Fruit fly (Drosophila melanogaster) whole organism, prepupa: Measurements from ENCODE around the gene Ube4B.

Experiments used
- Blimp-1 ChIP-seq: fragments of 200-800 bp; sonication (Bioruptor generic); optimal IDR thresholded peaks from 3 replicates; lab custom pipeline; 2017; ENCODE audit warnings: missing biosample characterization, missing genetic modification characterization, mild to moderate bottlenecking, moderate library complexity, missing genetic modification reagents
- CG11294 ChIP-seq: fragments of 200-800 bp; sonication (Bioruptor generic); IDR thresholded peaks from 2 replicates; pipeline ENCODE4 v1.3.6; 2022; ENCODE audit warnings: missing biosample characterization, missing genetic modification characterization
- CG11762 ChIP-seq: fragments of 200-800 bp; sonication (Bioruptor generic); optimal IDR thresholded peaks from 3 replicates; lab custom pipeline; 2016; ENCODE audit warnings: missing biosample characterization, missing genetic modification characterization; ENCODE audit not compliant: insufficient read depth
- CG11902 ChIP-seq: fragments of 200-800 bp; sonication (Bioruptor generic); optimal IDR thresholded peaks from 3 replicates; lab custom pipeline; 2016; ENCODE audit warnings: missing biosample characterization, missing genetic modification characterization
- CG1621 ChIP-seq: fragments of 200-800 bp; sonication (Bioruptor generic); optimal IDR thresholded peaks from 3 replicates; lab custom pipeline; 2018; ENCODE audit warnings: missing biosample characterization, mild to moderate bottlenecking, missing genetic modification characterization
- CG16779 ChIP-seq: fragments of 200-800 bp; sonication (Bioruptor generic); optimal IDR thresholded peaks from 3 replicates; lab custom pipeline; 2017; ENCODE audit warnings: missing biosample characterization, mild to moderate bottlenecking, missing genetic modification characterization
- CG3032 ChIP-seq: fragments of 200-800 bp; optimal IDR thresholded peaks from 2 replicates; lab custom pipeline; 2019; ENCODE audit warnings: missing biosample characterization, mild to moderate bottlenecking, missing genetic modification characterization, moderate library complexity
- CG34406 ChIP-seq: fragments of 200-800 bp; sonication (Bioruptor generic); optimal IDR thresholded peaks from 3 replicates; lab custom pipeline; 2016; ENCODE audit warnings: missing biosample characterization, missing genetic modification characterization
- CG3919 ChIP-seq: fragments of 200-800 bp; sonication (Bioruptor generic); optimal IDR thresholded peaks from 3 replicates; lab custom pipeline; 2016; ENCODE audit warnings: missing biosample characterization, missing genetic modification characterization
- CG6163 ChIP-seq: fragments of 200-800 bp; sonication (Bioruptor generic); IDR thresholded peaks from 3 replicates; pipeline ENCODE4 v1.3.6; 2022; ENCODE audit warnings: missing biosample characterization, missing genetic modification characterization
- CG6276 ChIP-seq: fragments of 200-800 bp; sonication (Bioruptor generic); optimal IDR thresholded peaks from 2 replicates; lab custom pipeline; 2017; ENCODE audit warnings: missing biosample characterization, mild to moderate bottlenecking, missing genetic modification characterization
- CG6854 ChIP-seq: fragments of 200-800 bp; sonication (Bioruptor generic); optimal IDR thresholded peaks from 2 replicates; lab custom pipeline; 2017; ENCODE audit warnings: missing biosample characterization, mild to moderate bottlenecking, missing genetic modification characterization
- CG8119 ChIP-seq: fragments of 200-800 bp; sonication (Bioruptor generic); IDR thresholded peaks from 3 replicates; pipeline ENCODE4 v1.3.6; 2022; ENCODE audit warnings: missing biosample characterization, missing genetic modification characterization
- CG8319 ChIP-seq: fragments of 200-800 bp; sonication (Bioruptor generic); optimal IDR thresholded peaks from 3 replicates; lab custom pipeline; 2016; ENCODE audit warnings: missing biosample characterization, missing genetic modification characterization
- CG8632 ChIP-seq: fragments of 200-800 bp; sonication (Bioruptor generic); optimal IDR thresholded peaks from 3 replicates; lab custom pipeline; 2016; ENCODE audit warnings: missing biosample characterization, missing genetic modification characterization
- CG9139 ChIP-seq: fragments of 200-800 bp; sonication (Bioruptor generic); optimal IDR thresholded peaks from 3 replicates; lab custom pipeline; 2017; ENCODE audit warnings: missing biosample characterization, mild to moderate bottlenecking, missing genetic modification characterization
- Eip75B ChIP-seq: fragments of 200-800 bp; sonication (Bioruptor generic); optimal IDR thresholded peaks from 3 replicates; lab custom pipeline; 2016; ENCODE audit warnings: missing biosample characterization, missing genetic modification characterization
- Eip93F ChIP-seq: fragments of 200-800 bp; sonication (Bioruptor generic); optimal IDR thresholded peaks from 2 replicates; lab custom pipeline; 2016; ENCODE audit warnings: missing biosample characterization, mild to moderate bottlenecking, missing genetic modification characterization
- Gug ChIP-seq: fragments of 200-800 bp; sonication (Bioruptor generic); IDR thresholded peaks from 2 replicates; pipeline ENCODE4 v1.3.6; 2022; ENCODE audit warnings: missing biosample characterization, missing genetic modification characterization
- Hr38 ChIP-seq: sonication (Bioruptor generic); optimal IDR thresholded peaks from 2 replicates; lab custom pipeline; 2016; ENCODE audit warnings: missing biosample characterization, missing genetic modification characterization
- Lpt ChIP-seq: fragments of 200-800 bp; sonication (Bioruptor generic); optimal IDR thresholded peaks from 3 replicates; lab custom pipeline; 2016; ENCODE audit warnings: missing biosample characterization, missing genetic modification characterization
- OdsH ChIP-seq: fragments of 200-800 bp; sonication (Bioruptor generic); optimal IDR thresholded peaks from 3 replicates; lab custom pipeline; 2016; ENCODE audit warnings: missing biosample characterization, missing genetic modification characterization
- Smox ChIP-seq: fragments of 200-800 bp; sonication (Bioruptor generic); optimal IDR thresholded peaks from 3 replicates; lab custom pipeline; 2016; ENCODE audit warnings: missing biosample characterization, missing genetic modification characterization
- Sox102F ChIP-seq: fragments of 200-800 bp; sonication (Bioruptor generic); optimal IDR thresholded peaks from 2 replicates; lab custom pipeline; 2016; ENCODE audit warnings: missing biosample characterization, mild to moderate bottlenecking, missing genetic modification characterization
- Sox14 ChIP-seq: fragments of 200-800 bp; sonication (Bioruptor generic); optimal IDR thresholded peaks from 3 replicates; lab custom pipeline; 2016; ENCODE audit warnings: missing biosample characterization, missing genetic modification characterization
- Sox15 ChIP-seq: fragments of 200-800 bp; sonication (Bioruptor generic); optimal IDR thresholded peaks from 3 replicates; lab custom pipeline; 2016; ENCODE audit warnings: missing biosample characterization, missing genetic modification characterization
- achi ChIP-seq: fragments of 200-800 bp; sonication (Bioruptor generic); optimal IDR thresholded peaks from 3 replicates; lab custom pipeline; 2016; ENCODE audit warnings: missing biosample characterization, missing genetic modification characterization
- acj6 ChIP-seq: fragments of 200-800 bp; sonication (Bioruptor generic); optimal IDR thresholded peaks from 3 replicates; lab custom pipeline; 2016; ENCODE audit warnings: missing biosample characterization, missing genetic modification characterization
- cyc ChIP-seq: fragments of 200-800 bp; sonication (Bioruptor generic); optimal IDR thresholded peaks from 3 replicates; lab custom pipeline; 2016; ENCODE audit warnings: missing biosample characterization, missing genetic modification characterization
- dac ChIP-seq: fragments of 200-800 bp; sonication (Bioruptor generic); optimal IDR thresholded peaks from 2 replicates; lab custom pipeline; 2017; ENCODE audit warnings: missing biosample characterization, mild to moderate bottlenecking, missing genetic modification characterization
- dsx ChIP-seq: fragments of 200-800 bp; optimal IDR thresholded peaks from 3 replicates; lab custom pipeline; 2019; ENCODE audit warnings: missing biosample characterization, mild to moderate bottlenecking, missing genetic modification characterization, moderate library complexity; ENCODE audit not compliant: poor library complexity, severe bottlenecking
- esn ChIP-seq: fragments of 200-800 bp; sonication (Bioruptor generic); optimal IDR thresholded peaks from 2 replicates; lab custom pipeline; 2016; ENCODE audit warnings: missing biosample characterization, mild to moderate bottlenecking, missing genetic modification characterization, moderate library complexity
- fd59A ChIP-seq: fragments of 200-800 bp; sonication (Bioruptor generic); optimal IDR thresholded peaks from 2 replicates; lab custom pipeline; 2017; ENCODE audit warnings: missing biosample characterization, mild to moderate bottlenecking, missing genetic modification characterization, missing genetic modification reagents
- fd85E ChIP-seq: fragments of 200-800 bp; sonication (Bioruptor generic); optimal IDR thresholded peaks from 3 replicates; lab custom pipeline; 2016; ENCODE audit warnings: missing biosample characterization, missing genetic modification characterization
- fkh ChIP-seq: fragments of 200-800 bp; sonication (Bioruptor generic); optimal IDR thresholded peaks from 3 replicates; lab custom pipeline; 2017; ENCODE audit warnings: missing biosample characterization, mild to moderate bottlenecking, missing genetic modification characterization, moderate library complexity
- lz ChIP-seq: fragments of 200-800 bp; sonication (Bioruptor generic); optimal IDR thresholded peaks from 3 replicates; lab custom pipeline; 2016; ENCODE audit warnings: missing biosample characterization, missing genetic modification characterization
- net ChIP-seq: fragments of 200-800 bp; sonication (Bioruptor generic); optimal IDR thresholded peaks from 3 replicates; lab custom pipeline; 2016; ENCODE audit warnings: missing biosample characterization, missing genetic modification characterization
- pdm3 ChIP-seq: fragments of 200-800 bp; sonication (Bioruptor generic); optimal IDR thresholded peaks from 3 replicates; lab custom pipeline; 2016; ENCODE audit warnings: missing biosample characterization, missing genetic modification characterization
- salr ChIP-seq, 2 experiments: fragments of 200-800 bp; sonication (Bioruptor generic); optimal IDR thresholded peaks; 3 replicates each; lab custom pipeline; 2016 to 2018; ENCODE audit warnings: missing biosample characterization in 2 of 2, missing genetic modification characterization in 2 of 2, mild to moderate bottlenecking in 1 of 2
- spab ChIP-seq: fragments of 200-800 bp; sonication (Bioruptor generic); optimal IDR thresholded peaks from 2 replicates; lab custom pipeline; 2017; ENCODE audit warnings: missing biosample characterization, mild to moderate bottlenecking, missing genetic modification characterization, missing genetic modification reagents
- ss ChIP-seq, 2 experiments: fragments of 200-800 bp; sonication (Bioruptor generic); optimal IDR thresholded peaks; 2 replicates in 1 of 2; 3 replicates in 1 of 2; lab custom pipeline; 2017 to 2018; ENCODE audit warnings: mild to moderate bottlenecking in 2 of 2, missing biosample characterization in 2 of 2, missing genetic modification characterization in 2 of 2, moderate library complexity in 1 of 2
- svp ChIP-seq: fragments of 200-800 bp; sonication (Bioruptor generic); peaks from one replicate; lab custom pipeline; 2016; ENCODE audit warnings: missing biosample characterization, missing genetic modification characterization
- topi ChIP-seq: fragments of 200-800 bp; sonication (Bioruptor generic); optimal IDR thresholded peaks from 3 replicates; lab custom pipeline; 2016; ENCODE audit warnings: missing biosample characterization, missing genetic modification characterization
- vri ChIP-seq: fragments of 200-800 bp; sonication (Bioruptor generic); optimal IDR thresholded peaks from 3 replicates; lab custom pipeline; 2016; ENCODE audit warnings: missing biosample characterization, mild to moderate bottlenecking, missing genetic modification characterization

Gene Ube4B

DNA sequence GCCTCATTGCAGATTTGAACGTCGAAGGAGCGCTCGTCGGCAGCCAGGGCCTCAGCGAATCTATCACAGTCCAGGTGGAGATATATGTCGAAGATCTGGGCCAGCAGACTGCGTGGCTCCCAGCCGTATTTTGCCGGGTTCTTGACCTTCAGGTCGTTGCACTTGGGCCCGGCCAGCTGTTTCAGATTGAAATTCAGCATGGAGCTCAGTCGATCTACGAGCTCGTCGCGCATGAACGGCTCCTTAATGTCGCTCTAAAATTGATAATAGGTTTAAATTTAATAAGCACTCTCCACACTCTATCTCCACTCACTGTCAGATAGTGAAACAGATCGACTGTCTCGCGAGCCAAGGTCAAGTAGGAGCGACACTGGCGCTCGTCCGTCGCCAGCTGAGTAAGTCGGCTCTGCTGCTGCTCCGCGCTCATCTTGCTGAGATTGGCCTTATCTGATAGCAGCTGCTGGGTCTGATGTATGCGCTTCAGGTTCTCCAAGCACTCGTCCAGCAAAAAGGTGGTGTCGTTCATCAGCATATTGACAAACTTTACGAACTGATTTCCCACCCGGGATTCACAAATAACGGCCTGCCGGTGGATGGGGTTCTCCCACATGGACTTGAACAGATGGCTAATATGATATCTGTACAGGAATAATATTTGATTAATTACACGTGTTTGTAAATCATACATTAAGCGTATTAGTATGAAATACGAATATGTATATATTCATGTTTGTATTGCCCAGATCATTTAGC, 5.0 kb downstream of the Ube4B start:
- no peak for TF ChIP-seq Hr38 (GFP tag; lab: Kevin White, UChicago)
- peak; percentile 99 for TF ChIP-seq svp (GFP tag; lab: Kevin White, UChicago)

DNA sequence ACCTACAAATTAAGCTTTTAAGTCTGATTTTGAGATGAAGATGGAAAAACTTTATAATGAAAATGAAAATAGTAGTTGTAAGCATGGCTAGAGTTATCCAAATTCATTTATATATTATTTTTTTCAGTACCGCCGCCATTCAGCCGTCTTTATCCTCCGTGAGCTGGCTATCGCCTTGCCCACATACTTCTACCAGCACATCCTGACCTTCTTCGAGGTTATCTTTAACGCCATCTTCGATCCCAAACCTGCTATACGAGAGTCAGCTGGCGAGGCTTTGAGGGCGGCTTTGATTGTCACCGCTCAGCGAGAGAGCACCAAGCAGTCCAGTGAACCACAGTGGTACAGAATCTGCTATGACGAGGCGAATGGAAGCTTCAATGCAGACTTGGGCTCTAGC, 13.9 kb downstream of the Ube4B start:
- TF ChIP-seq svp (GFP tag; lab: Kevin White, UChicago) (peak; percentile 96), CG1621 (tag; lab: Kevin White, UChicago) (no peak)
- TF ChIP-seq, all 60 proteins: peak for 1

- TF ChIP-seq Gug: peak; percentile 87
- peak; percentile 81 for TF ChIP-seq CG11902 (GFP tag; lab: Kevin White, UChicago)
- TF ChIP-seq topi (GFP tag; lab: Kevin White, UChicago): peak; percentile 71
- TF ChIP-seq Sox14: no peak
- no peak for TF ChIP-seq svp (GFP tag; lab: Kevin White, UChicago)
- peak; percentile 82 for TF ChIP-seq CG3032 (tag; lab: Kevin White, UChicago)
- no peak for TF ChIP-seq CG8319 (GFP tag; lab: Kevin White, UChicago)
- TF ChIP-seq pdm3 (GFP tag; lab: Kevin White, UChicago): peak; percentile 81
- TF ChIP-seq Eip75B (GFP tag; lab: Kevin White, UChicago): no peak
- peak; percentile 77 for TF ChIP-seq CG34406
- TF ChIP-seq CG8632 (GFP tag; lab: Kevin White, UChicago): peak; percentile 70
- TF ChIP-seq ss (GFP tag; optimal IDR thresholded peaks at IDR 0.05; lab: Kevin White, UChicago): no peak
- peak; percentile 72 for TF ChIP-seq CG11294 (GFP tag; lab: Robert Waterston, UW)
- peak in 1 of 2 experiments; percentile 38 for TF ChIP-seq salr (GFP tag; optimal IDR thresholded peaks at IDR 0.05; lab: Kevin White, UChicago)
- no peak for TF ChIP-seq CG9139 (GFP tag; lab: Kevin White, UChicago)
- TF ChIP-seq CG1621 (tag; lab: Kevin White, UChicago): peak; percentile 57
- TF ChIP-seq Sox102F: no peak
- TF ChIP-seq OdsH (GFP tag; lab: Kevin White, UChicago): peak; percentile 87
- TF ChIP-seq Eip93F (GFP tag; lab: Kevin White, UChicago): no peak
- TF ChIP-seq Hr38 (GFP tag; lab: Kevin White, UChicago): no peak
- no peak for TF ChIP-seq fd85E
- TF ChIP-seq Blimp-1 (GFP tag; lab: Kevin White, UChicago): peak; percentile 4
- TF ChIP-seq CG6163 (GFP tag; lab: Robert Waterston, UW): peak; percentile 86
- TF ChIP-seq CG16779 (tag; lab: Kevin White, UChicago): no peak
- peak; percentile 78 for TF ChIP-seq lz (GFP tag; lab: Kevin White, UChicago)
- TF ChIP-seq Smox (GFP tag; lab: Kevin White, UChicago): no peak
- TF ChIP-seq cyc: peak; percentile 85
- TF ChIP-seq acj6 (GFP tag; lab: Kevin White, UChicago): no peak
- no peak for TF ChIP-seq dac (GFP tag; lab: Kevin White, UChicago)
- TF ChIP-seq CG6276 (GFP tag; lab: Kevin White, UChicago): no peak
- no peak for TF ChIP-seq vri
- no peak for TF ChIP-seq dsx (GFP tag; lab: Kevin White, UChicago)
- no peak for TF ChIP-seq spab (GFP tag; lab: Kevin White, UChicago)
- peak; percentile 78 for TF ChIP-seq Sox15 (GFP tag; lab: Kevin White, UChicago)
- TF ChIP-seq CG8119 (GFP tag; lab: Robert Waterston, UW): no peak; the same call in 2 of the 3 replicates
- TF ChIP-seq Lpt: no peak
- peak; percentile 78 for TF ChIP-seq esn
- TF ChIP-seq fd59A (GFP tag; lab: Kevin White, UChicago): peak; percentile 35
- no peak for TF ChIP-seq fkh (GFP tag; lab: Kevin White, UChicago)
- TF ChIP-seq CG3919 (GFP tag; lab: Kevin White, UChicago): no peak
- no peak for TF ChIP-seq net
- TF ChIP-seq achi: no peak
- no peak for TF ChIP-seq CG6854
- peak; percentile 55 for TF ChIP-seq CG11762 (GFP tag; lab: Kevin White, UChicago)
These were observed 15.0 kb downstream of the Ube4B start, which contains the start of the genes Vha68-1 and mTor for dm6 chr2L:13004059-13004870. Vha68-1 (minus strand) TSS chr2L:13004107. mTor (plus strand) TSS chr2L:13004480.
